Worm (Caenorhabditis elegans): ENCODE measurements around the gene pitp-1.

DNA sequence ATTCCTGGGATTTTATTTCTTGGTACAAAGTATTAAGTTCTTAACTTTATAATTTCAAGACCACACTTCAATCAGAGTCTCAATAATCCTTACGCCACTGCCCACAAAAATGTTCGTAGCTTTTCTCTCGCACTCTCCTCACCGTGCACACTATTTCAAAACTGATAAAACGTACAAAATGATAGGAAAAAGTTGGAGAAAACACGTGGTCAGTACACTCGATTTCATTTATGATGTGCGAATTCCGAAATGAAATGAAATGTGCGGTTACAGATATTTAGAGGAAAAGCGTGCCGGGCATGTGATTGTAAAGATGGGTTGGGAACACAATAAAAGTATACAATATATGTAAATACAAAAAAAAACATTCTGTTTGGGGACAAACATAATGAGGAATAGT is 9.2 kb downstream of the pitp-1 start:
- TF ChIP-seq ceh-13 (GFP tag; optimal IDR thresholded peaks at IDR 0.05) = no peak
- TF ChIP-seq tbx-37 (GFP tag; conservative IDR thresholded peaks at IDR 0.05) = no peak
- TF ChIP-seq ceh-36 (tag; optimal IDR thresholded peaks at IDR 0.05) = no peak
- no peak for TF ChIP-seq ets-7 (tag; optimal IDR thresholded peaks at IDR 0.05)

Measured in whole organism, early embryonic.